Worm (Caenorhabditis elegans): Measurements from ENCODE around the gene gbh-2.

gbh-2 gene

ce11 chrII:8485603-8486002, at the start of gene gbh-2:
gbh-2 (plus strand) TSS chrII:8485879.
- no peak for TF ChIP-seq W03F9.2 (tag; optimal IDR thresholded peaks at IDR 0.05)
- no peak for TF ChIP-seq dao-5 (tag; optimal IDR thresholded peaks at IDR 0.05)
- TF ChIP-seq him-1 (tag; optimal IDR thresholded peaks at IDR 0.05) = no peak

- TF ChIP-seq W03F9.2 (tag; optimal IDR thresholded peaks at IDR 0.05) (no peak), him-1 (tag; optimal IDR thresholded peaks at IDR 0.05) (no peak), dao-5 (tag; optimal IDR thresholded peaks at IDR 0.05) (no peak)
Measured at ce11 chrII:8437035-8437434, 48.6 kb upstream of the gbh-2 start, which contains the start of gene acp-3. acp-3 (minus strand) TSS chrII:8437135.

- TF ChIP-seq dao-5 (tag; optimal IDR thresholded peaks at IDR 0.05) (no peak), him-1 (tag; optimal IDR thresholded peaks at IDR 0.05) (no peak), W03F9.2 (tag; optimal IDR thresholded peaks at IDR 0.05) (no peak)
Measured at ce11 chrII:8438791-8439287, 46.8 kb upstream of the gbh-2 start, which contains the start of gene lips-10. lips-10 (plus strand) TSS chrII:8439168.

ce11 chrII:8440097-8440496, 45.6 kb upstream of the gbh-2 start:
- TF ChIP-seq him-1 (tag; optimal IDR thresholded peaks at IDR 0.05) (no peak), dao-5 (tag; optimal IDR thresholded peaks at IDR 0.05) (no peak), W03F9.2 (tag; optimal IDR thresholded peaks at IDR 0.05) (no peak)

ce11 chrII:8440792-8441191, 44.9 kb upstream of the gbh-2 start:
- TF ChIP-seq W03F9.2 (tag; optimal IDR thresholded peaks at IDR 0.05) = no peak
- TF ChIP-seq him-1 (tag; optimal IDR thresholded peaks at IDR 0.05) = no peak
- no peak for TF ChIP-seq dao-5 (tag; optimal IDR thresholded peaks at IDR 0.05)

- TF ChIP-seq W03F9.2 (tag; optimal IDR thresholded peaks at IDR 0.05) = no peak
- TF ChIP-seq dao-5 (tag; optimal IDR thresholded peaks at IDR 0.05) = peak; percentile 86
- TF ChIP-seq him-1 (tag; optimal IDR thresholded peaks at IDR 0.05) = no peak
Measured at ce11 chrII:8441519-8441918, 44.2 kb upstream of the gbh-2 start.

ce11 chrII:8442176-8442575, 43.5 kb upstream of the gbh-2 start:
- TF ChIP-seq dao-5 (tag; optimal IDR thresholded peaks at IDR 0.05) (no peak), W03F9.2 (tag; optimal IDR thresholded peaks at IDR 0.05) (peak; percentile 63)

ce11 chrII:8442717-8443223, 42.9 kb upstream of the gbh-2 start, which contains the start of gene eif-3.G:
eif-3.G (plus strand) TSS chrII:8442767.
- no peak for TF ChIP-seq W03F9.2 (tag; optimal IDR thresholded peaks at IDR 0.05)
- no peak for TF ChIP-seq dao-5 (tag; optimal IDR thresholded peaks at IDR 0.05)
- no peak for TF ChIP-seq him-1 (tag; optimal IDR thresholded peaks at IDR 0.05)

ce11 chrII:8444007-8444406, 41.7 kb upstream of the gbh-2 start, which contains the start of gene evl-20:
evl-20 (plus strand) TSS chrII:8444307.
- TF ChIP-seq him-1 (tag; optimal IDR thresholded peaks at IDR 0.05) = no peak
- TF ChIP-seq W03F9.2 (tag; optimal IDR thresholded peaks at IDR 0.05) = no peak
- TF ChIP-seq dao-5 (tag; optimal IDR thresholded peaks at IDR 0.05) = no peak

ce11 chrII:8446731-8447130, 38.9 kb upstream of the gbh-2 start, which contains the start of gene cut-3:
cut-3 (minus strand) TSS chrII:8446831.
- TF ChIP-seq W03F9.2 (tag; optimal IDR thresholded peaks at IDR 0.05) (no peak), him-1 (tag; optimal IDR thresholded peaks at IDR 0.05) (no peak), dao-5 (tag; optimal IDR thresholded peaks at IDR 0.05) (no peak)

- TF ChIP-seq dao-5 (tag; optimal IDR thresholded peaks at IDR 0.05) (no peak), him-1 (tag; optimal IDR thresholded peaks at IDR 0.05) (no peak), W03F9.2 (tag; optimal IDR thresholded peaks at IDR 0.05) (no peak)
Measured at ce11 chrII:8449660-8450118, 36.0 kb upstream of the gbh-2 start, which contains the start of gene F22B5.4. F22B5.4 (plus strand) TSS chrII:8449710.

- TF ChIP-seq W03F9.2 (tag; optimal IDR thresholded peaks at IDR 0.05) (no peak), him-1 (tag; optimal IDR thresholded peaks at IDR 0.05) (no peak), dao-5 (tag; optimal IDR thresholded peaks at IDR 0.05) (no peak)
Measured at ce11 chrII:8450750-8451149, 34.9 kb upstream of the gbh-2 start.

ce11 chrII:8451425-8451824, 34.3 kb upstream of the gbh-2 start:
- no peak for TF ChIP-seq dao-5 (tag; optimal IDR thresholded peaks at IDR 0.05)
- no peak for TF ChIP-seq W03F9.2 (tag; optimal IDR thresholded peaks at IDR 0.05)
- no peak for TF ChIP-seq him-1 (tag; optimal IDR thresholded peaks at IDR 0.05)

- TF ChIP-seq dao-5 (tag; optimal IDR thresholded peaks at IDR 0.05) = no peak
- no peak for TF ChIP-seq W03F9.2 (tag; optimal IDR thresholded peaks at IDR 0.05)
- TF ChIP-seq him-1 (tag; optimal IDR thresholded peaks at IDR 0.05) = no peak
Measured at ce11 chrII:8454513-8454912, 31.2 kb upstream of the gbh-2 start, which contains the start of gene F22B5.5. F22B5.5 (minus strand) TSS chrII:8454613.

- TF ChIP-seq W03F9.2 (tag; optimal IDR thresholded peaks at IDR 0.05) = no peak
- no peak for TF ChIP-seq him-1 (tag; optimal IDR thresholded peaks at IDR 0.05)
- no peak for TF ChIP-seq dao-5 (tag; optimal IDR thresholded peaks at IDR 0.05)
Measured at ce11 chrII:8456094-8456493, 29.6 kb upstream of the gbh-2 start, which contains the start of gene F22B5.6. F22B5.6 (minus strand) TSS chrII:8456194.

All from whole organism, L4/young adult.